Worm (Caenorhabditis elegans): ENCODE results near the gene C03A3.9.

C03A3.9 gene

ce11 chrX:11299642-11300307 is 33.0 kb downstream of the C03A3.9 start, which contains the start of the genes snrp-40.1 and F08G12.3 (continued):
- TF ChIP-seq nhr-129 (tag; optimal IDR thresholded peaks at IDR 0.05) (peak; percentile 90), C34F6.9 (tag; optimal IDR thresholded peaks at IDR 0.05) (peak; percentile 94), mdl-1 (tag; optimal IDR thresholded peaks at IDR 0.05) (peak; percentile 20 to 53), Y55F3AM.14 (GFP tag; optimal IDR thresholded peaks at IDR 0.05) (peak; percentile 31)

DNA sequence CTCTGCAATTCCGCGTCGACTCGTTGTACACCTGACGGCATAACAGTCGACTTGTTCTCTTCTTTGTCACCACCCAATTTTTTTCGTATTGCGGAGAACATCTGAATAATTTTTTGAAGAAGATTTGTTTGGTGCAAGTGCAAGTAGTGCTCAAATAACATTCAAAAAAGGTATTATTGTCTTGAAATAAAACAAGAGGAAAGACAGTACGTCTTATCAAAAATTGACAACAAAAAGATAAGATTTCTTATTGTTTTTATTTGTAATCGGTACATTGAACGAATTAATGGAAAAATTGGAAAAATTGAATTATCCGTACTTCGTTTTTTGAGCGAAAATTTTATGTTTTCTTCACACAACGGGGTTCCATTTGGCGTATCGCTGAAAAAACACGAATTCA is 39.0 kb downstream of the C03A3.9 start, which contains the start of gene F08G12.1:
TSS of gene F08G12.1 (minus strand) at position 101 of the 400 bp plus-strand sequence.
- TF ChIP-seq nhr-10 (tag; optimal IDR thresholded peaks at IDR 0.05) (no peak), nhr-12 (tag; optimal IDR thresholded peaks at IDR 0.05) (no peak), alr-1 (tag; optimal IDR thresholded peaks at IDR 0.05) (no peak), ztf-4 (tag; optimal IDR thresholded peaks at IDR 0.05) (no peak), elt-3 (tag; optimal IDR thresholded peaks at IDR 0.05) (no peak), lin-13 (GFP tag; optimal IDR thresholded peaks at IDR 0.05) (no peak), sma-3 (GFP tag; optimal IDR thresholded peaks at IDR 0.05) (no peak), R02D3.7 (tag; optimal IDR thresholded peaks at IDR 0.05) (no peak), aly-2 (tag; optimal IDR thresholded peaks at IDR 0.05) (no peak)

DNA sequence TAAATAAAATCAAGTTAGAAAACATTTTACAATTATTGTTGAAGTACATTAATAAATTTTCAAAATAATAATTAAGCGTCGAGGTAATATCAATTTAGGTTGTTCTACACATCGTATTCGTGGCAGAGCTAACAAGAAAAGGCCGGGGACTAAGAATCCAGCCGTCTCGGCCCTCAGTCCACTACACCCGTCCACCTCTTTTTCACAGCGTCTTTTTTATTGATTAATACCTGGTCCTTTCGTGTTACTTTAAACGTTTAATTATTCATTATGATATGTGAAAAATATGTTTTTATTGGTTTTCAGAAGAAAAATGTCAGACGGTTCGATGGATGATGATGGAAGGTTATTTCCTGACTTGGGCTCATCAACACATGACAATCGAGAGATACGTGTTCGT is 40.2 kb downstream of the C03A3.9 start, which contains the start of gene vhl-1:
TSS of gene vhl-1 (plus strand) at position 301 of the 400 bp plus-strand sequence.
- TF ChIP-seq sma-3 (GFP tag; optimal IDR thresholded peaks at IDR 0.05) (no peak), nhr-6 (tag; optimal IDR thresholded peaks at IDR 0.05) (no peak), Y55F3AM.14 (GFP tag; optimal IDR thresholded peaks at IDR 0.05) (no peak), nhr-21 (tag; optimal IDR thresholded peaks at IDR 0.05) (no peak), mdl-1 (tag; optimal IDR thresholded peaks at IDR 0.05) (no peak), sma-9 (GFP tag; optimal IDR thresholded peaks at IDR 0.05) (no peak), sma-9 (tag; optimal IDR thresholded peaks at IDR 0.05) (no peak), lin-11 (tag; optimal IDR thresholded peaks at IDR 0.05) (no peak), skn-1 (tag; optimal IDR thresholded peaks at IDR 0.05) (no peak), nhr-12 (tag; optimal IDR thresholded peaks at IDR 0.05) (no peak), lin-13 (GFP tag; optimal IDR thresholded peaks at IDR 0.05) (no peak), aly-2 (tag; optimal IDR thresholded peaks at IDR 0.05) (no peak), lsy-2 (tag; optimal IDR thresholded peaks at IDR 0.05) (no peak), elt-1 (tag; optimal IDR thresholded peaks at IDR 0.05) (no peak), unc-62 (GFP tag; optimal IDR thresholded peaks at IDR 0.05) (no peak), ceh-16 (tag; optimal IDR thresholded peaks at IDR 0.05) (no peak), peb-1 (tag; optimal IDR thresholded peaks at IDR 0.05) (no peak), sem-4 (tag; optimal IDR thresholded peaks at IDR 0.05) (no peak), mbf-1 (tag; optimal IDR thresholded peaks at IDR 0.05) (no peak), zag-1 (tag; optimal IDR thresholded peaks at IDR 0.05) (no peak)

DNA sequence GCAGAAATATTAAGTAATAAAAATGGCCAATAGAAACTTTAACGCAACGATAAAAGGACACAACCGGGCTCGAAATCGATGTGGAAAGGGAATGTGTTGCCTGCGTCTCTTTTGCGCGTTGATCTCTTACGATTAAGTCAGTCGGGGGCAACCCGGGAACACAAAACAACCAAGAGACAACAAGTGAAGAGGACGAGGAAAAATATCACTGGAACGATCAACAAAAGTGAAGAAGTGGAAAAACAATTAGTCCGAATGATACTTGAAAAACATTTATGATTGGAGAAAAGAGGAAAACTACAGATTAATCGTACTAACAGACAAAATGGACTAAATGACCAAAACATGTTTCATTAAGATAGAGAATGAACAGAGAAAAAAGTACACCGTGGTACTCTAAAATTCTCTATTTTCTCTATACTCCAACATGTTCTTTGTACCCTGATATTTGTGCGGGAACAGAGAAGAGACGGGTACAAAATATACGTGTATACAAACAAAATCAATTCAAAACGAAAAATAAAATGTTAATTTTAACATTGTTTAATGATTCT is 43.6 kb downstream of the C03A3.9 start, which contains the start of gene F08G12.5:
TSS of gene F08G12.5 (minus strand) at position 1 of the 554 bp plus-strand sequence.
- TF ChIP-seq unc-55 (GFP tag; optimal IDR thresholded peaks at IDR 0.05) (no peak), crh-2 (tag; optimal IDR thresholded peaks at IDR 0.05) (no peak), lsy-2 (tag; optimal IDR thresholded peaks at IDR 0.05) (no peak), sma-9 (GFP tag; optimal IDR thresholded peaks at IDR 0.05) (peak; percentile 4), sma-9 (tag; optimal IDR thresholded peaks at IDR 0.05) (no peak), skn-1 (tag; optimal IDR thresholded peaks at IDR 0.05) (no peak), C34F6.9 (tag; optimal IDR thresholded peaks at IDR 0.05) (peak; percentile 10), lin-39 (tag; optimal IDR thresholded peaks at IDR 0.05) (no peak)

DNA sequence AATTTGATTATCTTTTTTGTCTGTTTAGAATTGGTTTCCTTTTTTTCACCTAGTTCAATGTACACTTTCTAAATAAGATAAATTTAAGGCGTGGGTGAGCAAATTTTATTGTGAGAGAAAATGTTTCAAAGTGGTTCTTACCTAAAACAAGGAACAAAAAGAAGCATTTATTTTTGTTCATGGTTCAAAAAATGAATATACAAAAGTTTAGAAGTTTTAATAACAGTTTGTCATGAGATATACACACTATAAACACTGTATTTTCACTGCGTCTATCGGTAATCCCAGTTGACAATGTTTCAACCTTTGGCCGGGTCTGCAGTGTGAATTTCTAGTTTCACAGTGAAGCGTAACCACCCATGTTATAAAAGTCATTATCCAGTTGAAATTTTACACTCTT is 48.6 kb downstream of the C03A3.9 start, which contains the start of gene F08G12.11:
TSS of gene F08G12.11 (minus strand) at position 181 of the 400 bp plus-strand sequence.
- TF ChIP-seq nhr-77 (tag; optimal IDR thresholded peaks at IDR 0.05) (no peak), ZK546.5 (tag; optimal IDR thresholded peaks at IDR 0.05) (no peak), unc-55 (GFP tag; optimal IDR thresholded peaks at IDR 0.05) (no peak), F13H6.1 (tag; optimal IDR thresholded peaks at IDR 0.05) (no peak), nhr-12 (tag; optimal IDR thresholded peaks at IDR 0.05) (no peak), unc-39 (tag; optimal IDR thresholded peaks at IDR 0.05) (no peak), sem-4 (tag; optimal IDR thresholded peaks at IDR 0.05) (no peak), gmeb-1 (tag; optimal IDR thresholded peaks at IDR 0.05) (no peak), nhr-10 (tag; optimal IDR thresholded peaks at IDR 0.05) (no peak), elt-1 (tag; optimal IDR thresholded peaks at IDR 0.05) (no peak), fos-1 (tag; optimal IDR thresholded peaks at IDR 0.05) (no peak), lsy-2 (tag; optimal IDR thresholded peaks at IDR 0.05) (no peak), zag-1 (tag; optimal IDR thresholded peaks at IDR 0.05) (no peak)

All from whole organism, L2 larva.